Fruit fly (Drosophila melanogaster): ENCODE data around the gene CG8675.

CG8675 gene

dm6 chrX:17225972-17226680 is 23.2 kb downstream of the CG8675 start:
- TF ChIP-seq Dfd (GFP tag; optimal IDR thresholded peaks at IDR 0.05) (peak; percentile 68), brk (GFP tag; optimal IDR thresholded peaks at IDR 0.05) (no peak)

DNA sequence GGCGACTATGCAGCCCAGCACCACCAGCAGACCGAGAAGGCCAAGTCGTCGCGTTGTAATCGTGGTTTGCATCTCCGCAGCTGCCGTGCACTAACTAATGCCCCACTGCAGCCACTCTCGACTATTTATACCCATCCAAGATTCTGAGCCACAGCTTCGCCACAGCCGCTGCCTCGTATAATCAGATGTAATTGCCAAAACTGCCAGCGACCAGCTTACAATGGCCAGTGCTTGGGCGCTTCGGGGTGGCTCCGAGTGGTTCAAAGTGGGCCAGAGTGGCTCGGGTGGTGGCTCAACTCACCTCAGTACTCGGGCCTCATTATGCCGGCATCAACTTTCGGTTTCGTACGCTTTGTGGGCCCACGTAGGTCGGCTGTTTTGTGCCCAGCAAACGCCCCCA is 25.6 kb downstream of the CG8675 start, which contains the start of gene CG34327:
Gene CG34327 (minus strand): TSS at position 101 of the 400 bp plus-strand sequence.
- TF ChIP-seq Hr83 (GFP tag; optimal IDR thresholded peaks at IDR 0.05; ENCODE audit: poor library complexity, severe bottlenecking) = no peak
- TF ChIP-seq Sp1 (GFP tag; optimal IDR thresholded peaks at IDR 0.05) = no peak
- TF ChIP-seq sv (GFP tag; optimal IDR thresholded peaks at IDR 0.05) = no peak
- no peak for TF ChIP-seq tai (GFP tag; optimal IDR thresholded peaks at IDR 0.05)
- no peak for TF ChIP-seq CG32264 (GFP tag; optimal IDR thresholded peaks at IDR 0.05)
- TF ChIP-seq Mio (GFP tag; optimal IDR thresholded peaks at IDR 0.05) = no peak
- TF ChIP-seq Vsx2 (GFP tag; optimal IDR thresholded peaks at IDR 0.05; ENCODE audit: partially characterized antibody) = no peak
- no peak for TF ChIP-seq Hnf4 (GFP tag; optimal IDR thresholded peaks at IDR 0.05)
- TF ChIP-seq Dif (GFP tag; optimal IDR thresholded peaks at IDR 0.05; ENCODE audit: partially characterized antibody) = no peak
- no peak for TF ChIP-seq Dfd (GFP tag; optimal IDR thresholded peaks at IDR 0.05)
- TF ChIP-seq fru (GFP tag; optimal IDR thresholded peaks at IDR 0.05) = no peak
- TF ChIP-seq GATAd (GFP tag; optimal IDR thresholded peaks at IDR 0.05) = no peak
- no peak for TF ChIP-seq Rel (GFP tag; optimal IDR thresholded peaks at IDR 0.05)
- no peak for TF ChIP-seq Rel (tag; optimal IDR thresholded peaks at IDR 0.05)
- no peak for TF ChIP-seq Jra (GFP tag; optimal IDR thresholded peaks at IDR 0.05)
- no peak for TF ChIP-seq Abd-B (GFP tag; optimal IDR thresholded peaks at IDR 0.05)
- no peak for TF ChIP-seq psq (GFP tag; optimal IDR thresholded peaks at IDR 0.05)
- TF ChIP-seq h (GFP tag; optimal IDR thresholded peaks at IDR 0.05) = no peak
- no peak for TF ChIP-seq woc (GFP tag; optimal IDR thresholded peaks at IDR 0.05)

DNA sequence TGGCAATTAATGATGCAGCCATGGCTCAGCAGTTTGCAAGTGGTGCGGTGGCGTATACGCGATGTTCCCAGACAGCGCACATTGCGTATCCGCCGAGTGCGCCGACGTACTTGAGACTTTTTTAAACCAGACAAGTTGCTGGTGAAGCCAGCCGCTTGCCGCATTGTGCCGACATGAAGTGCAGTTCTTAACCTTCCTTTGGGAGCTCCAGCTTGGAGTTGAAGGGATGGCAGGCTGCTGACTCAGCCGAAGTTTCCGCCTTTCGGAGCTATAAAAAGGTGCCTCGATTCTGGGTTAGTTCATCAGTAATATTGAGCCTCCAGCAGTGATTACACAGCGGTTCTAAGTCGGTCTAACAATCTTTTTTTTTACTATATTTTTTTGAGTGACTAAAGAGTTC is 28.2 kb downstream of the CG8675 start, which contains the start of gene CG5172:
Gene CG5172 (plus strand): TSS at position 301 of the 400 bp plus-strand sequence.
- TF ChIP-seq Dfd (GFP tag; optimal IDR thresholded peaks at IDR 0.05) = no peak
- TF ChIP-seq br (GFP tag; optimal IDR thresholded peaks at IDR 0.05) = no peak

DNA sequence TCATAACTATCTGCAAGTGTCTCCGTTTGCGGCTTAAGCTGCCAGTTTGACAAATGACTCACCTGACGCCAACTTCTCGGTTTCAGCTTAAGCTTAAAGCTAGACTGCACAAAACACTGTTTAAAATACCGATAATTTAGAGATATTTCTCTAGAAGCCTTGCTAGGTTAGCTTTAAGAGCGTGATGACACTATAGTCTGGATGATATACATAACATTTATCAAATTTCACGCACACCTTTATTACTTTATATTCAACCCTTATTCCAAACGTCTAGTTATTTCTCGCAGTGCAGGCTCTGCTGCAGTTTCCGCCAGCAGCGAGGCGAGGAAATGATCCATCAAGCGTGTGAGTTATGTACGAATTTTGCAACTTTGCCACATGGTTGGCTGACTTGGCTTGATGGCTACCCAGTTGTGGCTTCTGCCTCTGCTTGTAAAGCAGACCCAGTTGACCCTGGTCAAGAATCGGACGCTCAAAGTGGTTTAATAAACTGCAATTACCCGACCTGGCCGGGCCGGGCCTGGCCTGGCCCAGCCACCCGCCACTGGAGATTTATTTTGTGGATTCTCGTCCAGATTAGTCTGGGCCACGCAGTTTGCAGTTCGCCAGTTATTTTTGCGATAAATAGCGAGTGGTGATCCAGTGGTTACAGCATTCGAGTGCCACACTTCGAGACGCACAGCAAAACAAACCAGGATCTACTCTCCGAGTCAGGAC is 30.9 kb downstream of the CG8675 start, which contains the start of gene CG12998:
Gene CG12998 (plus strand): TSS at position 436 of the 720 bp plus-strand sequence.
- peak; percentile 97 for TF ChIP-seq Dfd (GFP tag; optimal IDR thresholded peaks at IDR 0.05)
- no peak for TF ChIP-seq Jra (GFP tag; optimal IDR thresholded peaks at IDR 0.05)
- TF ChIP-seq Dif (GFP tag; optimal IDR thresholded peaks at IDR 0.05; ENCODE audit: partially characterized antibody) = no peak

DNA sequence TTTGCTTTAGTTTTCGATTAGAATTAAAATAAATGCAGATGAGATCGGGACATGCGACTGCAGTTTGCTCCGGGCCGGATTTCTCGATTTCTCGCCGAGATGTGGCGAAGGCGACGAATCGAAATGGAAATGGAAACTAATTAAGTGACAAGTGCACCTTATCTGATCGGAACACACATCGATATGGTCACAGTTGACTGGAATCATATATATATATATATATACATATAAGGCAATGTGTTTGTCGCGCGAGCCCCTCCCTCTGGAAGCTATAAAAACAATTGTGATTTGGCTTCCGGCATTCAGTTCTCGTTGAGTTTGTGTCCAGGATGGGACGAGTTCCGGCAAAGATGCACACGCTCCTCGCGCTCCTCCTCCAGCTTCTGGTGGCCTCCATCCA is 34.3 kb downstream of the CG8675 start, which contains the start of gene CG5162:
Gene CG5162 (plus strand): TSS at position 301 of the 400 bp plus-strand sequence.
- TF ChIP-seq Hr83 (GFP tag; optimal IDR thresholded peaks at IDR 0.05; ENCODE audit: poor library complexity, severe bottlenecking) (no peak), Rel (GFP tag; optimal IDR thresholded peaks at IDR 0.05) (no peak), Rel (tag; optimal IDR thresholded peaks at IDR 0.05) (no peak)

- no peak for TF ChIP-seq Jra (GFP tag; optimal IDR thresholded peaks at IDR 0.05)
- no peak for TF ChIP-seq woc (GFP tag; optimal IDR thresholded peaks at IDR 0.05)
- no peak for TF ChIP-seq dsf (GFP tag; optimal IDR thresholded peaks at IDR 0.05; ENCODE audit: borderline replicate concordance)
- no peak for TF ChIP-seq sv (GFP tag; optimal IDR thresholded peaks at IDR 0.05)
- no peak for TF ChIP-seq Hnf4 (GFP tag; optimal IDR thresholded peaks at IDR 0.05)
- TF ChIP-seq psq (GFP tag; optimal IDR thresholded peaks at IDR 0.05) = no peak
- TF ChIP-seq CrebA (GFP tag; optimal IDR thresholded peaks at IDR 0.05; ENCODE audit: borderline replicate concordance) = no peak
These were observed 37.3 kb downstream of the CG8675 start, which contains the start of gene CG18258 for dm6 chrX:17212007-17212406. TSS of gene CG18258 (plus strand) at chrX:17212307.

dm6 chrX:17209897-17210296 is 39.4 kb downstream of the CG8675 start, which contains the start of gene CG12995:
TSS of gene CG12995 (minus strand) at chrX:17209997.
- TF ChIP-seq h (GFP tag; optimal IDR thresholded peaks at IDR 0.05) (no peak), sage (GFP tag; optimal IDR thresholded peaks at IDR 0.05) (no peak), tai (GFP tag; optimal IDR thresholded peaks at IDR 0.05) (no peak), woc (GFP tag; optimal IDR thresholded peaks at IDR 0.05) (no peak), Dif (GFP tag; optimal IDR thresholded peaks at IDR 0.05; ENCODE audit: partially characterized antibody) (no peak), Myc (optimal IDR thresholded peaks at IDR 0.05) (no peak), br (GFP tag; optimal IDR thresholded peaks at IDR 0.05) (no peak), Abd-B (GFP tag; optimal IDR thresholded peaks at IDR 0.05) (no peak), CrebA (GFP tag; optimal IDR thresholded peaks at IDR 0.05; ENCODE audit: borderline replicate concordance) (no peak), Dfd (GFP tag; optimal IDR thresholded peaks at IDR 0.05) (no peak), Mio (GFP tag; optimal IDR thresholded peaks at IDR 0.05) (no peak), Hr78 (GFP tag; optimal IDR thresholded peaks at IDR 0.05) (no peak), dmrt93B (GFP tag; optimal IDR thresholded peaks at IDR 0.05) (no peak), Sp1 (GFP tag; optimal IDR thresholded peaks at IDR 0.05) (no peak), usp (GFP tag; optimal IDR thresholded peaks at IDR 0.05) (no peak), foxo (GFP tag; optimal IDR thresholded peaks at IDR 0.05) (no peak), psq (GFP tag; optimal IDR thresholded peaks at IDR 0.05) (no peak)

All from whole organism, wandering third instar larva.